Worm (Caenorhabditis elegans): ENCODE data around the gene F13B12.6.

DNA sequence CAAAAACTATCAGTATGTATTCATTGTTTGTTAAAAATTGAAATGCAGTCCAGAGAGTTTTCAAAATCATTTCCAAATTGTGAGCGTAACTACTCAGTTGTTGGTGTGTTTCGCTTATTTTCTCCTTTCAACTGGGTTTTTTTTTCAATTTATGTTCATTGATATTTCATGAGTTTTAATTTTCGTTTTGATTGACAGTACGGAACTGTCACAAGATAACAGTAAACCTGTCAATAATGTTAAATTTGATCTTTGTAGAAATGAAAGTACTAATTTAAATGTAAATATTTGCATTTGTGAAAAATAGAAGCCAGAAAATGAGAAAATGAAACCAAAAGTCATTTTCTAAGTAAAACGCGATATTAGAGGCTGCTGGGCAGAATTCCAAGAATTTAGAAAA is 44.9 kb upstream of the F13B12.6 start:
- no peak for TF ChIP-seq ama-1 (optimal IDR thresholded peaks at IDR 0.05)
- TF ChIP-seq alr-1 (tag; optimal IDR thresholded peaks at IDR 0.05): no peak
- TF ChIP-seq egl-27 (tag; optimal IDR thresholded peaks at IDR 0.05): no peak
- TF ChIP-seq lsy-2 (tag; optimal IDR thresholded peaks at IDR 0.05): no peak
- no peak for TF ChIP-seq nhr-12 (tag; optimal IDR thresholded peaks at IDR 0.05)

Measured in whole organism, L2 larva.